Worm (Caenorhabditis elegans): Measurements from ENCODE around the gene ocr-4.
A peak's percentile ranks its signal among the peaks of the same experiment; 100 is the strongest.

Gene ocr-4

DNA sequence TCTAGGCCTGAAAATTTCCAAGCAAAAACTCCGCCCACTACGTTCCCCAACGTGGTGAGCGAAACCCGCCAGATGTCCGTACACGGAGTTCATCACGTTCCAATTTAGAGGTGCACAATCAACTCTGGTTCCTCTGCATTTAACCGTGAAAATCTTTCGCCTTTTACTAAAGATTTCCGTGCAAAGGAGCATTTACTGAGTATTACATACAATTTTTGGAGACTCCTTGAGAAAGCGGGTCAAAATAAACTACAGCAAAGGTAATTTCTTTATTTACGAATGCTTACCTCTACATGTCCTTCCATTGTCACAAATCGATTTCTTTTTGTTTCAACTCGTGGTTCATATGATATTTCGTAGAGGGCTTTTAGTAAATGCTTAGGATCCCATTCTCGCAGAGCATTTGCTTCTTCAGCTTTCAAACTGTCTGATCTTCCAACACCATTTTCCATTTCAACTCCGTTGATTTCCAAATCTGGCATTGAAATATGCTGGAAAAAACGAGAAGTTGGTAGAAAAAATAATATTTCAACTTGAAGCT is 15.9 kb downstream of the ocr-4 start, which contains the start of gene F42C5.9 (continued):
- TF ChIP-seq Y116A8C.19 (tag; optimal IDR thresholded peaks at IDR 0.05; ENCODE audit: borderline replicate concordance) = no peak
- TF ChIP-seq dpl-1 (GFP tag; optimal IDR thresholded peaks at IDR 0.05) = no peak
- peak; percentile 86 for TF ChIP-seq nhr-85 (tag)
- TF ChIP-seq irx-1 (tag; optimal IDR thresholded peaks at IDR 0.05) = no peak
- TF ChIP-seq snu-23 (GFP tag; optimal IDR thresholded peaks at IDR 0.05) = peak; percentile 6
- no peak for TF ChIP-seq egl-27 (tag; optimal IDR thresholded peaks at IDR 0.05)
- TF ChIP-seq pqm-1 (tag; optimal IDR thresholded peaks at IDR 0.05) = no peak
- TF ChIP-seq nhr-76 (tag; optimal IDR thresholded peaks at IDR 0.05) = no peak
- no peak for TF ChIP-seq lin-15B (tag; optimal IDR thresholded peaks at IDR 0.05)
- no peak for TF ChIP-seq fkh-8 (tag; optimal IDR thresholded peaks at IDR 0.05)
- no peak for TF ChIP-seq ces-1 (GFP tag; optimal IDR thresholded peaks at IDR 0.05)
- no peak for TF ChIP-seq sup-37 (GFP tag; optimal IDR thresholded peaks at IDR 0.05)
- TF ChIP-seq skn-1 (tag; optimal IDR thresholded peaks at IDR 0.05) = no peak
- no peak for TF ChIP-seq aly-2 (tag; optimal IDR thresholded peaks at IDR 0.05)
- no peak for TF ChIP-seq xbp-1 (tag; optimal IDR thresholded peaks at IDR 0.05)
- no peak for TF ChIP-seq aha-1 (tag; optimal IDR thresholded peaks at IDR 0.05)
- TF ChIP-seq elt-2 (tag; optimal IDR thresholded peaks at IDR 0.05) = peak; percentile 53
- peak; percentile 31 for TF ChIP-seq nhr-77 (tag; optimal IDR thresholded peaks at IDR 0.05)
- peak; percentile 15 for TF ChIP-seq swsn-7 (tag; optimal IDR thresholded peaks at IDR 0.05)
- no peak for TF ChIP-seq ceh-90 (tag; optimal IDR thresholded peaks at IDR 0.05)
- no peak for TF ChIP-seq ets-5 (GFP tag; IDR thresholded peaks at IDR 0.05)
- TF ChIP-seq alr-1 (tag; optimal IDR thresholded peaks at IDR 0.05; ENCODE audit: borderline replicate concordance) = no peak
- TF ChIP-seq pax-3 (tag; optimal IDR thresholded peaks at IDR 0.05) = no peak
- no peak for TF ChIP-seq jun-1 (tag; optimal IDR thresholded peaks at IDR 0.05)
- TF ChIP-seq lin-14 (GFP tag; optimal IDR thresholded peaks at IDR 0.05) = peak; percentile 29
- TF ChIP-seq nhr-237 (tag; optimal IDR thresholded peaks at IDR 0.05) = no peak
- no peak for TF ChIP-seq pag-3 (tag; optimal IDR thresholded peaks at IDR 0.05; ENCODE audit: borderline replicate concordance, insufficient read depth)
- no peak for TF ChIP-seq zag-1 (tag; optimal IDR thresholded peaks at IDR 0.05)
- TF ChIP-seq hpl-2 (GFP tag; optimal IDR thresholded peaks at IDR 0.05) = no peak
- peak; percentile 28 for TF ChIP-seq ama-1 (optimal IDR thresholded peaks at IDR 0.05)
- TF ChIP-seq efl-1 (optimal IDR thresholded peaks at IDR 0.05) = peak in 1 of 2 experiments; percentile 14
- no peak for TF ChIP-seq efl-1 (GFP tag; optimal IDR thresholded peaks at IDR 0.05 in 1 of 2)
- TF ChIP-seq grh-1 (GFP tag; IDR thresholded peaks at IDR 0.05) = no peak
- TF ChIP-seq rnt-1 (tag; optimal IDR thresholded peaks at IDR 0.05) = no peak
- no peak for TF ChIP-seq mdl-1 (tag; optimal IDR thresholded peaks at IDR 0.05)
- TF ChIP-seq nhr-90 (tag; optimal IDR thresholded peaks at IDR 0.05; ENCODE audit: poor library complexity) = peak; percentile 72
- TF ChIP-seq C34B4.2 (tag; optimal IDR thresholded peaks at IDR 0.05) = no peak
- no peak for TF ChIP-seq hlh-17 (GFP tag; optimal IDR thresholded peaks at IDR 0.05; ENCODE audit: borderline replicate concordance)
- TF ChIP-seq fkh-4 (tag; optimal IDR thresholded peaks at IDR 0.05; ENCODE audit: borderline replicate concordance) = no peak
- no peak for TF ChIP-seq ztf-11 (tag; optimal IDR thresholded peaks at IDR 0.05)
- TF ChIP-seq mab-9 (GFP tag; IDR thresholded peaks at IDR 0.05) = no peak
- TF ChIP-seq lir-3 (tag; optimal IDR thresholded peaks at IDR 0.05; ENCODE audit: poor library complexity) = no peak
- no peak for TF ChIP-seq mef-2 (tag; optimal IDR thresholded peaks at IDR 0.05)
- no peak for TF ChIP-seq zip-4 (GFP tag; optimal IDR thresholded peaks at IDR 0.05)
- no peak for TF ChIP-seq tbx-2 (tag; optimal IDR thresholded peaks at IDR 0.05)
- no peak for TF ChIP-seq ceh-82 (tag; optimal IDR thresholded peaks at IDR 0.05)
